Fruit fly (Drosophila melanogaster): ENCODE results near the gene Dnaaf6.

Dnaaf6 gene

DNA sequence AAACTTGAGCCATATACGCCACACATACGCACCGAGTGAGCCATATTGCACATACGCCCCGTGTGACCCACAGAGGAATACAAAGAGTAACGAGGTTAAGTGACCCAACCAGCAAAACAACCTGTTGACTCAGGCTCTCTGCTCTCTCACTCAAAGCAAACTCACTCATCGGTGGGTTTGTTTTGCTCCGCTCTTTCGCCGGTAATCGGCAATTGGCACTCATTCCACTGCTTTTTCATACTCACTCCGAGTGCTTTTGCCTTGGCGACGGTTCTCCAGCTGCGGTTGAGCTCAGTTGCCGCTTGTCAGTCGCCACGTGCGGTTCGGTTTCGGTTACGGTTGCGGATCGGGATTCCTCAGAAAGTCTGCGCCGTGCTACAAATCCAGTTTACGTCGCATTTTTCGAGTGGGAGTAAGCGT lies 21.9 kb downstream of the Dnaaf6 start (continued):
- TF ChIP-seq exex (tag; optimal IDR thresholded peaks at IDR 0.05) (peak; percentile 28), sna (GFP tag; IDR thresholded peaks at IDR 0.05; ENCODE audit: partially characterized antibody) (peak; percentile 48), twi (tag; optimal IDR thresholded peaks at IDR 0.05) (no peak), Oli (tag; optimal IDR thresholded peaks at IDR 0.05) (no peak), CG34224 (GFP tag; IDR thresholded peaks at IDR 0.05; ENCODE audit: partially characterized antibody) (peak; percentile 56; the same call in 2 of the 3 replicates), ftz-f1 (GFP tag; optimal IDR thresholded peaks at IDR 0.05) (peak; percentile 65), Fer1 (GFP tag; optimal IDR thresholded peaks at IDR 0.05) (no peak), B-H2 (GFP tag; optimal IDR thresholded peaks at IDR 0.05) (peak; percentile 11), CG1792 (GFP tag; optimal IDR thresholded peaks at IDR 0.05) (peak; percentile 1), CG12769 (tag; optimal IDR thresholded peaks at IDR 0.05) (peak; percentile 69), Bgb (GFP tag; IDR thresholded peaks at IDR 0.05; ENCODE audit: partially characterized antibody) (peak; percentile 86), gem (tag; optimal IDR thresholded peaks at IDR 0.05) (peak; percentile 65), CG13894 (tag; optimal IDR thresholded peaks at IDR 0.05) (peak; percentile 62), CG7963 (GFP tag; IDR thresholded peaks at IDR 0.05; ENCODE audit: partially characterized antibody) (no peak), Fer3 (tag; optimal IDR thresholded peaks at IDR 0.05) (peak; percentile 32), ATbp (GFP tag; optimal IDR thresholded peaks at IDR 0.05) (peak; percentile 16), B-H1 (GFP tag; IDR thresholded peaks at IDR 0.05) (no peak)

DNA sequence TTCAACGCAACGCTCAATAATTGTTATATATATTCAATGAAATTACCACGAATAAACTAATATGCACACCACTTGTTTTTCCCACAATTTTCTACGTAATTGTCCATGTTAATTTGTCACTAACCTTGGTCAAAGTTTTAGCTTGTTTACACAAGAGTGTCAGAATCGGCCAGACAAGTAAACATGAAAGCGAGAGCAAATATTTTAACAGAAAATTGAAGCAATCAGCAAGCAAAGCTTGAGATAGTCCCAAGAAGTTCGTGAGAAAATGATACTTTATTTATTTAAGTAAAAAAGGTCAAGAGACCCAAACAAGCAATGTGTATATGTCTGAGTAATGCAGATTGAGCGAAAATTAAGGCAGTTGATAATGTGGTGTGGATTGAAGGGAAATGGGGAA lies 23.5 kb downstream of the Dnaaf6 start:
- TF ChIP-seq Xrp1 (GFP tag; IDR thresholded peaks at IDR 0.05) (peak; percentile 52), CG17829 (tag; optimal IDR thresholded peaks at IDR 0.05) (no peak), bcd (GFP tag; optimal IDR thresholded peaks at IDR 0.05) (peak; percentile 18), CG18764 (GFP tag; optimal IDR thresholded peaks at IDR 0.05) (peak; percentile 50), dysf (GFP tag; IDR thresholded peaks at IDR 0.05) (no peak; the same call in 2 of the 3 replicates), CG10274 (GFP tag; optimal IDR thresholded peaks at IDR 0.05) (peak; percentile 1), CG12219 (GFP tag; optimal IDR thresholded peaks at IDR 0.05) (no peak), CG17359 (tag; optimal IDR thresholded peaks at IDR 0.05) (peak; percentile 64), dpn (GFP tag; optimal IDR thresholded peaks at IDR 0.05) (peak in 1 of 2 experiments; percentile 38), grn (GFP tag; optimal IDR thresholded peaks at IDR 0.05) (no peak), tgo (GFP tag; IDR thresholded peaks at IDR 0.05) (0 out of 3 replicates have a peak, but pooled peaks have one; percentile 19), fd3F (GFP tag; optimal IDR thresholded peaks at IDR 0.05) (peak; percentile 41), CG3407 (GFP tag; optimal IDR thresholded peaks at IDR 0.05) (peak; percentile 10), CG11398 (GFP tag; optimal IDR thresholded peaks at IDR 0.05) (peak; percentile 44), CG4360 (GFP tag; IDR thresholded peaks at IDR 0.05) (no peak), CG8944 (GFP tag; optimal IDR thresholded peaks at IDR 0.05) (no peak), CG4707 (GFP tag; optimal IDR thresholded peaks at IDR 0.05) (no peak), Nf-YA (GFP tag; IDR thresholded peaks at IDR 0.05) (0 out of 2 replicates have a peak, but pooled peaks have one; percentile 34), luna (GFP tag; optimal IDR thresholded peaks at IDR 0.05) (peak; percentile 5), CG9876 (GFP tag; optimal IDR thresholded peaks at IDR 0.05) (peak; percentile 40), CG6654 (GFP tag; optimal IDR thresholded peaks at IDR 0.05) (no peak), Meics (GFP tag; optimal IDR thresholded peaks at IDR 0.05) (peak; percentile 44), Awh (GFP tag; IDR thresholded peaks at IDR 0.05) (peak; percentile 66), NK7.1 (GFP tag; optimal IDR thresholded peaks at IDR 0.05) (peak; percentile 51), CG11695 (GFP tag; IDR thresholded peaks at IDR 0.05) (peak; percentile 65; the same call in 1 of the 3 replicates), CHES-1-like (GFP tag; optimal IDR thresholded peaks at IDR 0.05) (peak; percentile 62), Rfx (GFP tag; IDR thresholded peaks at IDR 0.05) (peak; percentile 45; the same call in 1 of the 2 replicates), CG4854 (GFP tag; optimal IDR thresholded peaks at IDR 0.05) (peak; percentile 53), seq (GFP tag; IDR thresholded peaks at IDR 0.05) (peak; percentile 64), jumu (GFP tag; optimal IDR thresholded peaks at IDR 0.05) (no peak), CG8388 (GFP tag; optimal IDR thresholded peaks at IDR 0.05) (no peak), lilli (GFP tag; optimal IDR thresholded peaks at IDR 0.05) (peak; percentile 30), CG10462 (GFP tag; optimal IDR thresholded peaks at IDR 0.05) (peak; percentile 3)
